Worm (Caenorhabditis elegans) whole organism, midembryonic: ENCODE measurements around the gene ttr-6.

Source experiments
- cog-1 ChIP-seq: sonication (generic microtip); optimal IDR thresholded peaks from 2 replicates; lab custom pipeline; 2016; ENCODE audit warnings: missing genetic modification characterization, missing compliant biosample characterization
- flt-1 ChIP-seq: fragments of 200-800 bp; sonication (Bioruptor generic); IDR thresholded peaks from 2 replicates; pipeline ENCODE4 v1.3.6; 2022; ENCODE audit warnings: missing genetic modification characterization, missing compliant biosample characterization
- med-1 ChIP-seq: sonication (generic microtip); optimal IDR thresholded peaks from 2 replicates; lab custom pipeline; 2017; ENCODE audit warnings: missing genetic modification characterization, mild to moderate bottlenecking, missing compliant biosample characterization, antibody characterized with exemption, missing genetic modification reagents; ENCODE audit not compliant: insufficient read depth
- ref-1 ChIP-seq: fragments of 200-800 bp; sonication (Bioruptor generic); conservative IDR thresholded peaks from 2 replicates; pipeline ENCODE4 v1.3.6; 2022; ENCODE audit warnings: missing genetic modification reagents, missing genetic modification characterization, missing compliant biosample characterization
- tab-1 ChIP-seq: fragments of 200-800 bp; sonication (Bioruptor generic); IDR thresholded peaks from 2 replicates; pipeline ENCODE4 v1.3.6; 2022; ENCODE audit warnings: missing genetic modification characterization, missing compliant biosample characterization
- ztf-23 ChIP-seq: fragments of 200-800 bp; sonication (Bioruptor generic); IDR thresholded peaks from 2 replicates; pipeline ENCODE4 v1.3.6; 2022; ENCODE audit warnings: missing genetic modification reagents, missing genetic modification characterization, missing compliant biosample characterization
- ztf-29 ChIP-seq: fragments of 200-800 bp; sonication (Bioruptor generic); IDR thresholded peaks from 2 replicates; pipeline ENCODE4 v1.3.6; 2022; ENCODE audit warnings: missing genetic modification reagents, missing genetic modification characterization, missing compliant biosample characterization

DNA sequence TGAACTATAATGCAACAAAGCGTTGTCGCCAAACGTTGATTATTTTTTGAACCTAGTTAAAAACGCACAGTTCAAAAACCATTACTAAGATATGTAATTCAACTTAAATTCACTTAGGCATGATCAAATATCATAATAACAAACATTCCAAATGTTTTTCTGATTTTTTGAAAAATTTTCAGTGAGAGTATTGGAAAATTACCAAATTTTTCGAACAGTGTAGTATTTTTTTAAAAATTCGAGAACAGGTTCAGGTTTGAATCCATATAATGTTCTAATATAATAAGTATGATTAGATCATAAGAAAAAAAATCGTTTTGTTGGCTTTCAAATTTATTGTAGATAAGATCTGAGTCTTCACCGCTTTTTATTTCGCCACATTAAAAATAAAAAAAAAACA lies 43.3 kb downstream of the ttr-6 start:
- no peak for TF ChIP-seq tab-1 (GFP tag; lab: Robert Waterston, UW)
- TF ChIP-seq ref-1 (GFP tag; lab: Robert Waterston, UW), result no peak
- TF ChIP-seq med-1, result no peak
- TF ChIP-seq ztf-29 (GFP tag; lab: Robert Waterston, UW), result no peak
- TF ChIP-seq cog-1, result no peak
- no peak for TF ChIP-seq flt-1 (GFP tag; lab: Robert Waterston, UW)
- no peak for TF ChIP-seq ztf-23 (GFP tag; lab: Robert Waterston, UW)
